Fruit fly (Drosophila melanogaster): Measurements from ENCODE around the gene MFS10.

Gene MFS10

DNA sequence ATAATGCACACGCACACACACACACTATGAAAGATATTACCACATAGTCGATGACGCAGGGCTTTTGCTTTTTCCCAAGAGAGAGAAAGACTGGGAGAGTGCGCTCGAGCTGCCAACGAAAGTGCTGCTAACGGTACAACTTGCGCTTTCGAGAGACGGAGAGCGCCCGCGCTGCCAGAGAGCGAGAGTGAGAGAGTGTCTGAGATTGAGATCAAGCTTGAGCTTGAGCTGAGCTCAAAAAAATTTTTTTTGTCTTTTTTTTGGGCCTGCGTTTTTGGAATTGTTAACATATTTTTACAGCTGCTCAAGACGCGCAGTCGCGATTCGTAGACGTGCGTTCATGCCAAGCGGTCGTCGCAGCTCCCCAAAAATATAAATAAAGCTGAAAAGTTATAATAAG is 10.1 kb downstream of the MFS10 start, which contains the start of gene CG32645:
CG32645 (plus strand) TSS at position 313 of the 400 bp plus-strand sequence.
- TF ChIP-seq Drgx (GFP tag; IDR thresholded peaks at IDR 0.05) (0 out of 2 replicates have a peak, but pooled peaks have one; percentile 16), bsh (GFP tag; optimal IDR thresholded peaks at IDR 0.05) (peak in 1 of 2 experiments; percentile 5), ci (GFP tag; IDR thresholded peaks at IDR 0.05) (peak; percentile 20; the same call in 1 of the 3 replicates), sd (tag; optimal IDR thresholded peaks at IDR 0.05) (peak; percentile 91), mirr (GFP tag; optimal IDR thresholded peaks at IDR 0.05) (no peak), CG4282 (GFP tag; optimal IDR thresholded peaks at IDR 0.05) (no peak), Dll (GFP tag; IDR thresholded peaks at IDR 0.05; ENCODE audit: partially characterized antibody) (0 out of 4 replicates have a peak, but pooled peaks have one; percentile 14), cg (GFP tag; optimal IDR thresholded peaks at IDR 0.05) (peak; percentile 49), CG7839 (tag; optimal IDR thresholded peaks at IDR 0.05) (no peak), Opbp (GFP tag; IDR thresholded peaks at IDR 0.05; ENCODE audit: partially characterized antibody) (0 out of 3 replicates have a peak, but pooled peaks have one; percentile 13), zen2 (GFP tag; IDR thresholded peaks at IDR 0.05; ENCODE audit: partially characterized antibody) (0 out of 3 replicates have a peak, but pooled peaks have one; percentile 31), CG33557 (GFP tag; optimal IDR thresholded peaks at IDR 0.05) (peak; percentile 4), HLH54F (GFP tag; optimal IDR thresholded peaks at IDR 0.05) (no peak), Spps (tag; optimal IDR thresholded peaks at IDR 0.05) (peak; percentile 6), CG4328 (GFP tag; optimal IDR thresholded peaks at IDR 0.05) (no peak), ATbp (GFP tag; optimal IDR thresholded peaks at IDR 0.05) (no peak), B-H2 (GFP tag; optimal IDR thresholded peaks at IDR 0.05) (no peak), z (GFP tag; IDR thresholded peaks at IDR 0.05) (peak; percentile 85), chinmo (GFP tag; IDR thresholded peaks at IDR 0.05; ENCODE audit: partially characterized antibody) (peak; percentile 59; the same call in 1 of the 4 replicates), CG31224 (GFP tag; IDR thresholded peaks at IDR 0.05) (no peak), sqz (GFP tag; optimal IDR thresholded peaks at IDR 0.05) (peak; percentile 80), HmgD (GFP tag; optimal IDR thresholded peaks at IDR 0.05) (no peak), CG32772 (GFP tag; IDR thresholded peaks at IDR 0.05) (no peak), oc (tag; optimal IDR thresholded peaks at IDR 0.05) (peak; percentile 31), CG4360 (GFP tag; IDR thresholded peaks at IDR 0.05) (no peak), Trl (optimal IDR thresholded peaks at IDR 0.05) (peak; percentile 41 to 68), Trl (GFP tag; optimal IDR thresholded peaks at IDR 0.05) (no peak), Pdp1 (GFP tag; optimal IDR thresholded peaks at IDR 0.05) (peak in 1 of 2 experiments; percentile 26), CG6254 (GFP tag; optimal IDR thresholded peaks at IDR 0.05) (no peak), CG12769 (tag; optimal IDR thresholded peaks at IDR 0.05) (peak; percentile 11), Blimp-1 (GFP tag; optimal IDR thresholded peaks at IDR 0.05) (peak; percentile 97), pan (optimal IDR thresholded peaks at IDR 0.05) (no peak), pan (GFP tag; optimal IDR thresholded peaks at IDR 0.05 in 1 of 2, IDR thresholded peaks at IDR 0.05 in 1 of 2) (peak in 1 of 2 experiments; percentile 6), lilli (GFP tag; optimal IDR thresholded peaks at IDR 0.05) (no peak)

DNA sequence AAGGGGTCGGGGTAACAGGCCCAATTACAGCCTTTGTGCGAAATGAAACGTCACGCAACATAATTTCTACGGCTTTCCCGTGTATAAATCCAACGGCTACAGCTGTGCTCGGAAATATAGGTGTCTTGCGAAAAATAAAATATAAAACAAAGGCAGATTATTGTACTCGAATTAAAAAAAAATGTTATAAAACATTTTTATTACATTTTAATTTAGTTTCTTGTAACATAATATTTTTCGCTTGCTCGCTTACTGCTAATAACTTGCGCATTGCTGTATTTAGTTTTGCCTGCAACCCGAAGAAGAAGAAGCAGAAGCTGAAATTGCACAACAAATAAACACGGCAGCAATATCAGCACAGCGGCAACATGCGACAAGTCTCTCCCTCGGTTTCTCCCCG is 14.3 kb downstream of the MFS10 start:
- no peak for TF ChIP-seq CG2199 (GFP tag; IDR thresholded peaks at IDR 0.05)
- peak; percentile 71 for TF ChIP-seq Med (GFP tag)
- no peak for TF ChIP-seq Hr39 (optimal IDR thresholded peaks at IDR 0.05)
- TF ChIP-seq Doc2 (GFP tag; IDR thresholded peaks at IDR 0.05), result no peak
- no peak for TF ChIP-seq peb (GFP tag; IDR thresholded peaks at IDR 0.05)
- TF ChIP-seq hb (GFP tag; IDR thresholded peaks at IDR 0.05; ENCODE audit: partially characterized antibody), result no peak
- TF ChIP-seq bsh (GFP tag; optimal IDR thresholded peaks at IDR 0.05), result peak; percentile 47
- no peak for TF ChIP-seq Hmx (GFP tag; optimal IDR thresholded peaks at IDR 0.05)
- TF ChIP-seq Vsx1 (GFP tag; optimal IDR thresholded peaks at IDR 0.05), result no peak
- no peak for TF ChIP-seq pzg (GFP tag; optimal IDR thresholded peaks at IDR 0.05)
- TF ChIP-seq CG3163 (GFP tag; optimal IDR thresholded peaks at IDR 0.05), result no peak
- 0 out of 3 replicates have a peak, but pooled peaks have one; percentile 40 for TF ChIP-seq CG11456 (GFP tag; IDR thresholded peaks at IDR 0.05)
- no peak for TF ChIP-seq bab2 (GFP tag; optimal IDR thresholded peaks at IDR 0.05)
- TF ChIP-seq tgo (GFP tag; IDR thresholded peaks at IDR 0.05), result peak; percentile 46; the same call in 2 of the 3 replicates
- no peak for TF ChIP-seq scrt (GFP tag; optimal IDR thresholded peaks at IDR 0.05)
- TF ChIP-seq CG10979 (tag; optimal IDR thresholded peaks at IDR 0.05), result peak; percentile 33
- TF ChIP-seq eyg (GFP tag; optimal IDR thresholded peaks at IDR 0.05), result no peak
- TF ChIP-seq CG12391 (tag; optimal IDR thresholded peaks at IDR 0.05), result peak; percentile 40
- TF ChIP-seq fd64A (GFP tag; optimal IDR thresholded peaks at IDR 0.05), result no peak

All from whole organism, embryonic.